Fruit fly (Drosophila melanogaster) whole organism, pupa: ENCODE measurements around the gene CG6726.

Experiments used
- CG13204 ChIP-seq: fragments of 200-800 bp; sonication (Bioruptor generic); optimal IDR thresholded peaks from 2 replicates; lab custom pipeline; 2018; ENCODE audit warnings: missing biosample characterization, mild to moderate bottlenecking, missing genetic modification characterization, moderate library complexity
- CG17806 ChIP-seq: fragments of 200-800 bp; sonication (Bioruptor generic); optimal IDR thresholded peaks from 2 replicates; lab custom pipeline; 2018; ENCODE audit warnings: missing biosample characterization, mild to moderate bottlenecking, missing genetic modification characterization, moderate library complexity
- CG8301 ChIP-seq: fragments of 200-800 bp; sonication (Bioruptor generic); optimal IDR thresholded peaks from 2 replicates; lab custom pipeline; 2018; ENCODE audit warnings: missing biosample characterization, mild to moderate bottlenecking, missing genetic modification characterization
- D1 ChIP-seq: fragments of 200-800 bp; sonication (Bioruptor generic); optimal IDR thresholded peaks from 2 replicates; lab custom pipeline; 2018; ENCODE audit warnings: missing biosample characterization, mild to moderate bottlenecking, missing genetic modification characterization, moderate library complexity

dm6 chr3R:23053135-23053730, 38.3 kb upstream of the CG6726 start:
- TF ChIP-seq CG17806: no peak
- TF ChIP-seq D1 (tag; lab: Kevin White, UChicago): no peak
- no peak for TF ChIP-seq CG8301 (tag; lab: Kevin White, UChicago)
- no peak for TF ChIP-seq CG13204 (GFP tag; lab: Kevin White, UChicago)
